Fruit fly (Drosophila melanogaster) whole organism, embryonic: ENCODE results near the gene Vti1a.
A peak's percentile ranks its signal among the peaks of the same experiment; 100 is the strongest.

Source experiments
- Atf6 ChIP-seq: fragments of 200-800 bp; sonication (Bioruptor generic); IDR thresholded peaks from 2 replicates; pipeline ENCODE4 v1.3.6; 2022; ENCODE audit warnings: missing biosample characterization, missing genetic modification characterization
- Bteb2 ChIP-seq: fragments of 200-800 bp; sonication (Bioruptor generic); optimal IDR thresholded peaks from 2 replicates; lab custom pipeline; 2016; ENCODE audit warnings: missing biosample characterization, missing genetic modification characterization
- CG10431 ChIP-seq: fragments of 200-800 bp; sonication (Bioruptor generic); optimal IDR thresholded peaks from 3 replicates; lab custom pipeline; 2018; ENCODE audit warnings: missing biosample characterization, mild to moderate bottlenecking, missing genetic modification characterization
- CG10462 ChIP-seq: fragments of 200-800 bp; sonication (Bioruptor generic); optimal IDR thresholded peaks from 2 replicates; lab custom pipeline; 2016; ENCODE audit warnings: missing biosample characterization, missing genetic modification characterization
- CG10979 ChIP-seq: fragments of 200-800 bp; sonication (Bioruptor generic); optimal IDR thresholded peaks from 2 replicates; lab custom pipeline; 2018; ENCODE audit warnings: missing biosample characterization, mild to moderate bottlenecking, missing genetic modification characterization, moderate library complexity
- CG1233 ChIP-seq: fragments of 200-800 bp; sonication (Bioruptor generic); optimal IDR thresholded peaks from 4 replicates; lab custom pipeline; 2018; ENCODE audit warnings: missing biosample characterization, mild to moderate bottlenecking, missing genetic modification characterization
- CG14014 ChIP-seq: fragments of 200-800 bp; sonication (Bioruptor generic); IDR thresholded peaks from 2 replicates; pipeline ENCODE4 v1.3.6; 2022; ENCODE audit warnings: missing biosample characterization, missing genetic modification characterization
- CG1603 ChIP-seq: fragments of 200-800 bp; sonication (Bioruptor generic); optimal IDR thresholded peaks from 2 replicates; lab custom pipeline; 2019; ENCODE audit warnings: missing biosample characterization, mild to moderate bottlenecking, missing genetic modification characterization, moderate library complexity
- CG16813 ChIP-seq: fragments of 200-800 bp; sonication (Bioruptor generic); IDR thresholded peaks from 3 replicates; pipeline ENCODE4 v1.3.6; 2022; ENCODE audit warnings: missing biosample characterization, missing genetic modification characterization; ENCODE audit not compliant: partially characterized antibody
- CG16815 ChIP-seq: fragments of 200-800 bp; sonication (Bioruptor generic); optimal IDR thresholded peaks from 3 replicates; lab custom pipeline; 2017; ENCODE audit warnings: missing biosample characterization, mild to moderate bottlenecking, missing genetic modification characterization
- CG17385 ChIP-seq: fragments of 200-800 bp; sonication (Bioruptor generic); optimal IDR thresholded peaks from 3 replicates; lab custom pipeline; 2018; ENCODE audit warnings: missing biosample characterization, mild to moderate bottlenecking, missing genetic modification characterization
- CG17568 ChIP-seq: fragments of 200-800 bp; sonication (Bioruptor generic); optimal IDR thresholded peaks from 2 replicates; lab custom pipeline; 2018; ENCODE audit warnings: missing biosample characterization, mild to moderate bottlenecking, missing genetic modification characterization, moderate library complexity
- CG3065 ChIP-seq: fragments of 200-800 bp; sonication (Bioruptor generic); optimal IDR thresholded peaks from 2 replicates; lab custom pipeline; 2016; ENCODE audit warnings: missing biosample characterization, missing genetic modification characterization
- CG3407 ChIP-seq: fragments of 200-800 bp; sonication (Bioruptor generic); optimal IDR thresholded peaks from 2 replicates; lab custom pipeline; 2018; ENCODE audit warnings: missing biosample characterization, mild to moderate bottlenecking, missing genetic modification characterization
- CG4820 ChIP-seq: fragments of 200-800 bp; sonication (Bioruptor generic); optimal IDR thresholded peaks from 3 replicates; lab custom pipeline; 2016; ENCODE audit warnings: missing biosample characterization, missing genetic modification characterization
- CG6272 ChIP-seq: fragments of 200-800 bp; sonication (Bioruptor generic); IDR thresholded peaks from 2 replicates; pipeline ENCODE4 v1.3.6; 2022; ENCODE audit warnings: missing biosample characterization, missing genetic modification characterization
- CG7745 ChIP-seq: fragments of 200-800 bp; sonication (Bioruptor generic); optimal IDR thresholded peaks from 2 replicates; lab custom pipeline; 2018; ENCODE audit warnings: missing biosample characterization, mild to moderate bottlenecking, missing genetic modification characterization, moderate library complexity
- CG9797 ChIP-seq: fragments of 200-800 bp; sonication (Bioruptor generic); optimal IDR thresholded peaks from 3 replicates; lab custom pipeline; 2018; ENCODE audit warnings: missing biosample characterization, mild to moderate bottlenecking, missing genetic modification characterization
- CG9876 ChIP-seq: fragments of 200-800 bp; sonication (Bioruptor generic); optimal IDR thresholded peaks from 2 replicates; lab custom pipeline; 2016; ENCODE audit warnings: missing biosample characterization, missing genetic modification characterization
- Drgx ChIP-seq: fragments of 200-800 bp; sonication (Bioruptor generic); IDR thresholded peaks from 2 replicates; pipeline ENCODE4 v1.3.6; 2022; ENCODE audit warnings: missing biosample characterization, missing genetic modification characterization
- Fer1 ChIP-seq: fragments of 200-800 bp; sonication (Bioruptor generic); optimal IDR thresholded peaks from 2 replicates; lab custom pipeline; 2017; ENCODE audit warnings: missing biosample characterization, mild to moderate bottlenecking, missing genetic modification characterization
- Gug ChIP-seq: fragments of 200-800 bp; sonication (Bioruptor generic); IDR thresholded peaks from 4 replicates; pipeline ENCODE4 v1.3.6; 2022; ENCODE audit warnings: missing biosample characterization, missing genetic modification characterization
- H2.0 ChIP-seq: fragments of 200-800 bp; sonication (Bioruptor generic); IDR thresholded peaks from 2 replicates; pipeline ENCODE4 v1.3.6; 2022; ENCODE audit warnings: missing biosample characterization, missing genetic modification characterization
- Hey ChIP-seq: fragments of 200-800 bp; sonication (Bioruptor generic); optimal IDR thresholded peaks from 3 replicates; lab custom pipeline; 2018; ENCODE audit warnings: missing biosample characterization, mild to moderate bottlenecking, missing genetic modification characterization
- HmgZ ChIP-seq: fragments of 200-800 bp; sonication (Bioruptor generic); optimal IDR thresholded peaks from 2 replicates; lab custom pipeline; 2018; ENCODE audit warnings: missing biosample characterization, mild to moderate bottlenecking, missing genetic modification characterization
- Hmx ChIP-seq: fragments of 200-800 bp; sonication (Bioruptor generic); optimal IDR thresholded peaks from 2 replicates; lab custom pipeline; 2016; ENCODE audit warnings: missing biosample characterization, missing genetic modification characterization
- Hr78 ChIP-seq, 2 experiments: fragments of 200-800 bp in 1 of 2; fragments of >200 bp in 1 of 2; sonication (Bioruptor generic) in 1 of 2; optimal IDR thresholded peaks; 2 replicates each; lab custom pipeline; 2017 to 2019; ENCODE audit warnings: missing biosample characterization in 2 of 2, missing genetic modification characterization in 2 of 2, mild to moderate bottlenecking in 1 of 2, moderate library complexity in 1 of 2
- Lpt ChIP-seq: fragments of >200 bp; optimal IDR thresholded peaks from 2 replicates; lab custom pipeline; 2018; ENCODE audit warnings: missing biosample characterization, missing genetic modification characterization
- Poxn ChIP-seq: fragments of 200-800 bp; sonication (Bioruptor generic); IDR thresholded peaks from 2 replicates; pipeline ENCODE4 v1.3.6; 2022; ENCODE audit warnings: missing biosample characterization, missing genetic modification characterization
- Sin3A ChIP-seq: fragments of >200 bp; optimal IDR thresholded peaks from 2 replicates; lab custom pipeline; 2018
- Six4 ChIP-seq: fragments of 200-800 bp; sonication (Bioruptor generic); optimal IDR thresholded peaks from 2 replicates; lab custom pipeline; 2016; ENCODE audit warnings: missing biosample characterization, missing genetic modification characterization
- Sox100B ChIP-seq: fragments of 200-800 bp; sonication (Bioruptor generic); optimal IDR thresholded peaks from 3 replicates; lab custom pipeline; 2018; ENCODE audit warnings: missing biosample characterization, mild to moderate bottlenecking, missing genetic modification characterization
- Ssrp ChIP-seq: fragments of 200-800 bp; sonication (Bioruptor generic); optimal IDR thresholded peaks from 2 replicates; lab custom pipeline; 2018; ENCODE audit warnings: missing biosample characterization, mild to moderate bottlenecking, missing genetic modification characterization, moderate library complexity
- al ChIP-seq: fragments of 200-800 bp; sonication (Bioruptor generic); IDR thresholded peaks from 2 replicates; pipeline ENCODE4 v1.3.6; 2022; ENCODE audit warnings: missing biosample characterization, missing genetic modification characterization
- bab2 ChIP-seq: fragments of 200-800 bp; sonication (Bioruptor generic); optimal IDR thresholded peaks from 2 replicates; lab custom pipeline; 2016; ENCODE audit warnings: missing biosample characterization, missing genetic modification characterization
- bowl ChIP-seq: fragments of 200-800 bp; sonication (Bioruptor generic); IDR thresholded peaks from 2 replicates; pipeline ENCODE4 v1.3.6; 2022; ENCODE audit warnings: missing biosample characterization, missing genetic modification characterization
- dmrt99B ChIP-seq: fragments of 200-800 bp; sonication (Bioruptor generic); optimal IDR thresholded peaks from 2 replicates; lab custom pipeline; 2018; ENCODE audit warnings: missing biosample characterization, mild to moderate bottlenecking, missing genetic modification characterization, moderate library complexity
- gem ChIP-seq: fragments of 200-800 bp; sonication (Bioruptor generic); optimal IDR thresholded peaks from 2 replicates; lab custom pipeline; 2019; ENCODE audit warnings: missing biosample characterization, mild to moderate bottlenecking, missing genetic modification characterization, moderate library complexity
- ind ChIP-seq: fragments of 200-800 bp; sonication (Bioruptor generic); optimal IDR thresholded peaks from 3 replicates; lab custom pipeline; 2016; ENCODE audit warnings: missing biosample characterization, missing genetic modification characterization
- knrl ChIP-seq: fragments of 200-800 bp; sonication (Bioruptor generic); IDR thresholded peaks from 3 replicates; pipeline ENCODE4 v1.3.6; 2022; ENCODE audit warnings: missing biosample characterization, missing genetic modification characterization; ENCODE audit not compliant: partially characterized antibody
- lmd ChIP-seq: fragments of 200-800 bp; sonication (Bioruptor generic); IDR thresholded peaks from 2 replicates; pipeline ENCODE4 v1.3.6; 2022; ENCODE audit warnings: missing biosample characterization, missing genetic modification characterization
- luna ChIP-seq: fragments of 200-800 bp; sonication (Bioruptor generic); optimal IDR thresholded peaks from 2 replicates; lab custom pipeline; 2016; ENCODE audit warnings: missing biosample characterization, missing genetic modification characterization
- mirr ChIP-seq: fragments of 200-800 bp; sonication (Bioruptor generic); optimal IDR thresholded peaks from 3 replicates; lab custom pipeline; 2018; ENCODE audit warnings: missing biosample characterization, mild to moderate bottlenecking, missing genetic modification characterization
- nau ChIP-seq: fragments of 200-800 bp; sonication (Bioruptor generic); optimal IDR thresholded peaks from 3 replicates; lab custom pipeline; 2017; ENCODE audit warnings: missing biosample characterization, mild to moderate bottlenecking, missing genetic modification characterization, missing genetic modification reagents
- odd ChIP-seq: fragments of 200-800 bp; sonication (Bioruptor generic); optimal IDR thresholded peaks from 2 replicates; lab custom pipeline; 2017; ENCODE audit warnings: missing biosample characterization, mild to moderate bottlenecking, missing genetic modification characterization
- p53 ChIP-seq: fragments of 200-800 bp; sonication (Bioruptor generic); optimal IDR thresholded peaks from 2 replicates; lab custom pipeline; 2016; ENCODE audit warnings: missing biosample characterization, missing genetic modification characterization
- phol ChIP-seq: fragments of 200-800 bp; sonication (Bioruptor generic); optimal IDR thresholded peaks from 3 replicates; lab custom pipeline; 2018; ENCODE audit warnings: missing biosample characterization, mild to moderate bottlenecking, missing genetic modification characterization, moderate library complexity
- sens ChIP-seq: fragments of 200-800 bp; sonication (Bioruptor generic); peaks from one replicate; lab custom pipeline; 2016; ENCODE audit warnings: missing biosample characterization, missing genetic modification characterization
- sisA ChIP-seq: fragments of 200-800 bp; sonication (Bioruptor generic); IDR thresholded peaks from 2 replicates; pipeline ENCODE4 v1.3.6; 2022; ENCODE audit warnings: missing biosample characterization, missing genetic modification characterization
- sob ChIP-seq: fragments of 200-800 bp; sonication (Bioruptor generic); IDR thresholded peaks from 2 replicates; pipeline ENCODE4 v1.3.6; 2022; ENCODE audit warnings: missing biosample characterization, missing genetic modification characterization
- tgo ChIP-seq: fragments of 200-800 bp; sonication (Bioruptor generic); IDR thresholded peaks from 3 replicates; pipeline ENCODE4 v1.3.6; 2022; ENCODE audit warnings: missing biosample characterization, missing genetic modification characterization
- zfh1 ChIP-seq: fragments of 200-800 bp; sonication (Bioruptor generic); IDR thresholded peaks from 3 replicates; pipeline ENCODE4 v1.3.6; 2022; ENCODE audit warnings: missing biosample characterization, missing genetic modification characterization

The Vti1a gene

dm6 chr3L:722386-722785 is 29.7 kb upstream of the Vti1a start (continued):
- TF ChIP-seq CG16815 (GFP tag; lab: Kevin White, UChicago) = no peak
- TF ChIP-seq CG3407 (GFP tag; lab: Kevin White, UChicago) = no peak
- TF ChIP-seq Sin3A (lab: Kevin White, UChicago) = no peak
- TF ChIP-seq CG7745 (tag; lab: Kevin White, UChicago) = no peak
- no peak for TF ChIP-seq CG9797 (GFP tag; lab: Kevin White, UChicago)
- TF ChIP-seq Hr78 (GFP tag; optimal IDR thresholded peaks at IDR 0.05; lab: Kevin White, UChicago) = no peak
- no peak for TF ChIP-seq Poxn (GFP tag; lab: Robert Waterston, UW)
- TF ChIP-seq knrl = no peak
- TF ChIP-seq mirr (GFP tag; lab: Kevin White, UChicago) = no peak
- no peak for TF ChIP-seq odd (GFP tag; lab: Kevin White, UChicago)
- TF ChIP-seq Six4 (GFP tag; lab: Kevin White, UChicago) = no peak
- peak; percentile 16 for TF ChIP-seq Sox100B
- no peak for TF ChIP-seq CG10462 (GFP tag; lab: Kevin White, UChicago)
- TF ChIP-seq Lpt = no peak
- TF ChIP-seq Hey = no peak
- no peak for TF ChIP-seq phol (tag; lab: Kevin White, UChicago)
- peak; percentile 21 for TF ChIP-seq gem (tag; lab: Kevin White, UChicago)
- peak; percentile 28 for TF ChIP-seq CG1603 (tag; lab: Kevin White, UChicago)
- TF ChIP-seq Ssrp (tag; lab: Kevin White, UChicago) = no peak
- peak; percentile 37 for TF ChIP-seq H2.0 (GFP tag; lab: Robert Waterston, UW)
- peak; percentile 54; the same call in 3 of the 4 replicates for TF ChIP-seq Gug (GFP tag; lab: Robert Waterston, UW)
- TF ChIP-seq CG3065 (GFP tag; lab: Kevin White, UChicago) = no peak
- TF ChIP-seq Fer1 (GFP tag; lab: Kevin White, UChicago) = peak; percentile 5
- peak; percentile 50 for TF ChIP-seq lmd
- TF ChIP-seq luna (GFP tag; lab: Kevin White, UChicago) = no peak
- TF ChIP-seq ind (GFP tag; lab: Kevin White, UChicago) = peak; percentile 14
- TF ChIP-seq tgo (GFP tag; lab: Robert Waterston, UW) = peak; percentile 55
- TF ChIP-seq Bteb2 (GFP tag; lab: Kevin White, UChicago) = no peak
- no peak for TF ChIP-seq nau (GFP tag; lab: Kevin White, UChicago)
- no peak for TF ChIP-seq bowl
- TF ChIP-seq sens (GFP tag; lab: Kevin White, UChicago) = peak; percentile 41
- TF ChIP-seq Hmx (GFP tag; lab: Kevin White, UChicago) = no peak
- no peak for TF ChIP-seq CG9876 (GFP tag; lab: Kevin White, UChicago)
- no peak for TF ChIP-seq CG17568 (GFP tag; lab: Kevin White, UChicago)
- TF ChIP-seq CG1233 (GFP tag; lab: Kevin White, UChicago) = no peak
- peak; percentile 43 for TF ChIP-seq dmrt99B (tag; lab: Kevin White, UChicago)
- TF ChIP-seq al (GFP tag; lab: Robert Waterston, UW) = 0 out of 2 replicates have a peak, but pooled peaks have one; percentile 19
- peak; percentile 5 for TF ChIP-seq CG17385 (GFP tag; lab: Kevin White, UChicago)
- TF ChIP-seq CG10431 (GFP tag; lab: Kevin White, UChicago) = no peak
- peak; percentile 62 for TF ChIP-seq sisA (GFP tag; lab: Robert Waterston, UW)
- TF ChIP-seq CG10979 = no peak
- TF ChIP-seq CG4820 = peak; percentile 5
- no peak for TF ChIP-seq HmgZ (tag; lab: Kevin White, UChicago)
- peak; percentile 42; the same call in 1 of the 2 replicates for TF ChIP-seq Atf6
- peak; percentile 87 for TF ChIP-seq Drgx
- peak; percentile 57; the same call in 2 of the 3 replicates for TF ChIP-seq CG16813 (GFP tag; lab: Robert Waterston, UW)
- TF ChIP-seq CG14014 (GFP tag; lab: Robert Waterston, UW) = peak; percentile 61; the same call in 1 of the 2 replicates
- TF ChIP-seq sob (GFP tag; lab: Robert Waterston, UW) = peak; percentile 49; the same call in 1 of the 2 replicates
- TF ChIP-seq p53 (GFP tag; lab: Kevin White, UChicago) = no peak
- TF ChIP-seq CG6272 (GFP tag; lab: Robert Waterston, UW) = peak; percentile 48; the same call in 1 of the 2 replicates
- peak; percentile 54; the same call in 1 of the 3 replicates for TF ChIP-seq zfh1 (GFP tag; lab: Robert Waterston, UW)
- no peak for TF ChIP-seq bab2 (GFP tag; lab: Kevin White, UChicago)
